Worm (Caenorhabditis elegans): ENCODE data around the gene C31B8.12.

C31B8.12 gene

DNA sequence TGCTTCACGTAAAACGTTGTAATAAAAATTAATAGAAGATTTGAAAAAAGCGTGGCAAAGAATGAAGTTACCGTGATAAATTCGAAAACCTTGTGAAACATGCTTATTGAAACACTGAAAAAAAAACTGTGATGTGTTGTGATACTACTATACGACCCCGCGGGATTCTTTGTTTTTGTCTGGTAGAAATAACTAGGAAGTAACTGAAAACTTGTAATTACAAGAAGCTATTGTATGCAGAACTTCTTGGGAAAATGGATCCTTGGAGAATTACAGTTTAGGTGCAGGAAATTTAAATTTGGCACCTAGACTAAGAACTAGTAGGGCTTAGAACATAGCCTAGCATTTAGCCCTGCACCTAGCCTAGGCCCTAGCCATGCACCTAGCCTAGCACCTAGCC, 47.7 kb downstream of the C31B8.12 start, which contains the start of gene str-39:
str-39 (minus strand) TSS at position 101 of the 400 bp plus-strand sequence.
- peak; percentile 63 for TF ChIP-seq aha-1 (tag)
- TF ChIP-seq ceh-82 (tag; optimal IDR thresholded peaks at IDR 0.05) = no peak
- TF ChIP-seq dmd-8 (GFP tag; IDR thresholded peaks at IDR 0.05) = 0 out of 2 replicates have a peak, but pooled peaks have one; percentile 47
- TF ChIP-seq mep-1 (tag; optimal IDR thresholded peaks at IDR 0.05) = no peak

DNA sequence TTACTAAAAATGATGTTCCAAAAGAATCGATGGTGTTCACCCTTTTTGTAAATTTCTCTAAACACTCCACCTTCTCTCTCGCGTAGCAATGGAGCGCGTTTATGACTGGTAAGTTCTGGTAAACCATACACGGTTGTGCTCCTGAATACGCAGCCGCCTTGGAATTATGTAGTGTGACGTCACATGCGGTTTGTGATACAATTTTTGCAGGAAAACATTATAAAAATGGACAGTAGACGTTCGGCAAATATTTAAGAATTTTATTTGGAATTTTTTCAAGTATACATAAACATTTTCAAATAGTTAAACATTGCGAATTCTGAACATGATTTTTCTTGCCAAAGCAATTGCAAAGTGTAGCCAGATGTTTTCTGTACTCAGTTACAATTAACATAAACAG, 49.9 kb downstream of the C31B8.12 start, which contains the start of gene F37B4.10:
F37B4.10 (minus strand) TSS at position 101 of the 400 bp plus-strand sequence.
- TF ChIP-seq mxl-3 (GFP tag; optimal IDR thresholded peaks at IDR 0.05) = no peak
- TF ChIP-seq lin-38 (GFP tag; IDR thresholded peaks at IDR 0.05) = no peak
- no peak for TF ChIP-seq ztf-11 (tag; optimal IDR thresholded peaks at IDR 0.05)
- no peak for TF ChIP-seq mdl-1 (tag; optimal IDR thresholded peaks at IDR 0.05)
- no peak for TF ChIP-seq T20F7.1 (GFP tag; optimal IDR thresholded peaks at IDR 0.05)
- TF ChIP-seq duxl-1 (tag; optimal IDR thresholded peaks at IDR 0.05; ENCODE audit: poor library complexity) = no peak
- TF ChIP-seq unc-62 (GFP tag; optimal IDR thresholded peaks at IDR 0.05 in 1 of 2) = peak in 1 of 2 experiments; percentile 82
- no peak for TF ChIP-seq unc-62 (tag; optimal IDR thresholded peaks at IDR 0.05)
- no peak for TF ChIP-seq zfp-2 (tag; optimal IDR thresholded peaks at IDR 0.05)
- no peak for TF ChIP-seq F49E8.2 (tag; optimal IDR thresholded peaks at IDR 0.05; ENCODE audit: borderline replicate concordance)
- TF ChIP-seq nhr-42 (GFP tag; IDR thresholded peaks at IDR 0.05) = no peak
- no peak for TF ChIP-seq dmd-8 (GFP tag; IDR thresholded peaks at IDR 0.05)
- no peak for TF ChIP-seq daf-16 (GFP tag; optimal IDR thresholded peaks at IDR 0.05)
- TF ChIP-seq daf-16 (tag; optimal IDR thresholded peaks at IDR 0.05) = peak; percentile 16
- TF ChIP-seq nhr-102 (tag; optimal IDR thresholded peaks at IDR 0.05) = no peak
- no peak for TF ChIP-seq lsy-2 (tag; optimal IDR thresholded peaks at IDR 0.05)
- TF ChIP-seq arid-1 (GFP tag; conservative IDR thresholded peaks at IDR 0.05) = no peak
- TF ChIP-seq ctbp-1 (GFP tag; IDR thresholded peaks at IDR 0.05) = no peak
- no peak for TF ChIP-seq ceh-28 (tag; optimal IDR thresholded peaks at IDR 0.05)
- TF ChIP-seq nhr-28 (tag; optimal IDR thresholded peaks at IDR 0.05) = peak; percentile 12
- no peak for TF ChIP-seq mdt-29 (GFP tag; IDR thresholded peaks at IDR 0.05)
- no peak for TF ChIP-seq unc-130 (GFP tag; optimal IDR thresholded peaks at IDR 0.05)

ce11 chrV:2876188-2876831, 51.1 kb downstream of the C31B8.12 start:
- TF ChIP-seq skn-1 (tag; optimal IDR thresholded peaks at IDR 0.05) = no peak
- TF ChIP-seq R02D3.7 (tag; optimal IDR thresholded peaks at IDR 0.05) = no peak
- 0 out of 2 replicates have a peak, but pooled peaks have one; percentile 13 for TF ChIP-seq php-3 (GFP tag; IDR thresholded peaks at IDR 0.05)
- TF ChIP-seq aha-1 (tag) = peak; percentile 65
- TF ChIP-seq unc-62 (GFP tag; optimal IDR thresholded peaks at IDR 0.05 in 1 of 2) = peak in 1 of 2 experiments; percentile 76
- no peak for TF ChIP-seq unc-62 (tag; optimal IDR thresholded peaks at IDR 0.05)

DNA sequence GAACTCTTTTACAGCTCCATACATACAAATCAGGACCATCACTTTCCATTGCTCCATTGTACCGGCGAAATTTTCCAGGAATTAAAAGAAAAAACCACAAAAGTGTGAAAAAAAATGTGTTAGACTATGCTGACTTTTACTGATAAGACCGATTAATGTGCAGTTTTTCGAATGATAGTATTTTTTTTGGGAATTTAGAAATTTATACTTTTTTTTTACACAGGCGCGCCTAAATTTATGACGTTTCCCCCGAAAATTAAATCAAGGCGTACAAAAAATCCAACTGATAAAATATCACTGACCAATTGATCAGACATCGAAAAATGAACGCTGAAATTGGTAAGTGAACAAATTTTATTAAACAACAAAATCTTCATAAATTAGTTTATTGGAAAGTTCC, 52.0 kb downstream of the C31B8.12 start, which contains the start of gene folt-2:
folt-2 (minus strand) TSS at position 179 of the 400 bp plus-strand sequence.
- TF ChIP-seq ZK546.5 (tag; optimal IDR thresholded peaks at IDR 0.05) (no peak), dmd-9 (GFP tag; IDR thresholded peaks at IDR 0.05) (no peak), egl-43 (GFP tag; IDR thresholded peaks at IDR 0.05) (no peak), nhr-41 (GFP tag; IDR thresholded peaks at IDR 0.05) (no peak), F37D6.2 (tag; optimal IDR thresholded peaks at IDR 0.05) (no peak), nhr-102 (tag; optimal IDR thresholded peaks at IDR 0.05) (no peak), daf-16 (GFP tag; optimal IDR thresholded peaks at IDR 0.05) (no peak), daf-16 (tag; optimal IDR thresholded peaks at IDR 0.05) (peak; percentile 48), php-3 (GFP tag; IDR thresholded peaks at IDR 0.05) (peak; percentile 56; the same call in 1 of the 2 replicates), unc-39 (tag; optimal IDR thresholded peaks at IDR 0.05) (no peak), hlh-11 (tag; optimal IDR thresholded peaks at IDR 0.05) (peak; percentile 37), ctbp-1 (GFP tag; IDR thresholded peaks at IDR 0.05) (no peak), mxl-2 (GFP tag; conservative IDR thresholded peaks at IDR 0.05) (no peak), mep-1 (tag; optimal IDR thresholded peaks at IDR 0.05) (peak; percentile 16), set-16 (GFP tag; IDR thresholded peaks at IDR 0.05) (no peak), dmd-8 (GFP tag; IDR thresholded peaks at IDR 0.05) (no peak), pqm-1 (tag; optimal IDR thresholded peaks at IDR 0.05) (peak; percentile 25), dmd-6 (GFP tag; IDR thresholded peaks at IDR 0.05) (peak; percentile 72), lir-3 (tag; optimal IDR thresholded peaks at IDR 0.05) (no peak), ceh-62 (tag; optimal IDR thresholded peaks at IDR 0.05) (no peak), dve-1 (tag; optimal IDR thresholded peaks at IDR 0.05; ENCODE audit: insufficient read depth) (peak; percentile 74)
